Worm (Caenorhabditis elegans): ENCODE data around the gene F31E3.2.

The F31E3.2 gene

ce11 chrIII:6981989-6982553, 8.3 kb downstream of the F31E3.2 start, which contains the start of gene F31E3.6:
Gene F31E3.6 (plus strand): TSS chrIII:6982081.
- TF ChIP-seq grh-1 (GFP tag; IDR thresholded peaks at IDR 0.05) (peak; percentile 43), lsy-2 (tag; optimal IDR thresholded peaks at IDR 0.05) (peak in 1 of 2 experiments; percentile 53), isw-1 (GFP tag; IDR thresholded peaks at IDR 0.05) (peak; percentile 57), ceh-88 (GFP tag; IDR thresholded peaks at IDR 0.05) (peak; percentile 67), C04F5.9 (tag; optimal IDR thresholded peaks at IDR 0.05) (peak; percentile 99), nhr-19 (GFP tag; conservative IDR thresholded peaks at IDR 0.05) (peak; percentile 63)

- peak; percentile 42 for TF ChIP-seq nhr-19 (GFP tag; conservative IDR thresholded peaks at IDR 0.05)
- peak; percentile 23; the same call in 1 of the 2 replicates for TF ChIP-seq isw-1 (GFP tag; IDR thresholded peaks at IDR 0.05)
- peak; percentile 84 for TF ChIP-seq C04F5.9 (tag; optimal IDR thresholded peaks at IDR 0.05)
Observed at ce11 chrIII:6985125-6985524, 11.3 kb downstream of the F31E3.2 start.

ce11 chrIII:6988060-6988459, 14.3 kb downstream of the F31E3.2 start:
- TF ChIP-seq xbp-1 (tag; optimal IDR thresholded peaks at IDR 0.05) (peak; percentile 30), snpc-4 (tag; optimal IDR thresholded peaks at IDR 0.05) (no peak), lin-35 (GFP tag; optimal IDR thresholded peaks at IDR 0.05) (peak in 1 of 2 experiments; percentile 22), mep-1 (tag; optimal IDR thresholded peaks at IDR 0.05) (peak; percentile 18), dsc-1 (tag; optimal IDR thresholded peaks at IDR 0.05) (peak; percentile 57), mdl-1 (tag; optimal IDR thresholded peaks at IDR 0.05) (peak in 1 of 2 experiments; percentile 12), vab-15 (tag; optimal IDR thresholded peaks at IDR 0.05) (peak; percentile 93), lin-15B (tag; optimal IDR thresholded peaks at IDR 0.05) (no peak), nhr-90 (tag; optimal IDR thresholded peaks at IDR 0.05; ENCODE audit: poor library complexity) (no peak), fkh-4 (tag; optimal IDR thresholded peaks at IDR 0.05; ENCODE audit: borderline replicate concordance) (peak; percentile 3), swsn-7 (tag; optimal IDR thresholded peaks at IDR 0.05) (peak; percentile 43), efl-1 (optimal IDR thresholded peaks at IDR 0.05) (peak; percentile 11 to 35), efl-1 (GFP tag; optimal IDR thresholded peaks at IDR 0.05 in 1 of 2) (no peak), tbx-2 (tag; optimal IDR thresholded peaks at IDR 0.05) (peak; percentile 57), alr-1 (tag; optimal IDR thresholded peaks at IDR 0.05; ENCODE audit: borderline replicate concordance) (no peak), C34B4.2 (tag; optimal IDR thresholded peaks at IDR 0.05) (no peak), nhr-71 (tag; optimal IDR thresholded peaks at IDR 0.05) (peak; percentile 93), nhr-20 (tag; optimal IDR thresholded peaks at IDR 0.05) (peak; percentile 52), snu-23 (GFP tag; optimal IDR thresholded peaks at IDR 0.05) (peak; percentile 73), nhr-47 (tag; optimal IDR thresholded peaks at IDR 0.05) (peak; percentile 42), efl-3 (GFP tag; optimal IDR thresholded peaks at IDR 0.05) (no peak), ztf-4 (tag; optimal IDR thresholded peaks at IDR 0.05) (peak; percentile 39), unc-130 (tag; optimal IDR thresholded peaks at IDR 0.05) (peak; percentile 65), lin-14 (GFP tag; optimal IDR thresholded peaks at IDR 0.05) (peak; percentile 88), dpl-1 (GFP tag; optimal IDR thresholded peaks at IDR 0.05) (no peak), C04F5.9 (tag; optimal IDR thresholded peaks at IDR 0.05) (peak; percentile 75), sup-37 (GFP tag; optimal IDR thresholded peaks at IDR 0.05) (peak; percentile 16), lin-39 (tag; optimal IDR thresholded peaks at IDR 0.05) (peak; percentile 86), nhr-19 (GFP tag; conservative IDR thresholded peaks at IDR 0.05) (peak; percentile 84), ceh-88 (GFP tag; IDR thresholded peaks at IDR 0.05) (no peak), lsy-2 (tag; optimal IDR thresholded peaks at IDR 0.05) (peak; percentile 63 to 89), mef-2 (tag; optimal IDR thresholded peaks at IDR 0.05) (peak; percentile 61), rnt-1 (tag; optimal IDR thresholded peaks at IDR 0.05) (peak; percentile 63), C16A3.4 (tag; optimal IDR thresholded peaks at IDR 0.05) (peak; percentile 32), fos-1 (tag; optimal IDR thresholded peaks at IDR 0.05) (no peak)

All from whole organism, L1 larva.